Fruit fly (Drosophila melanogaster): Measurements from ENCODE around the gene Nelf-A.

Nelf-A gene

DNA sequence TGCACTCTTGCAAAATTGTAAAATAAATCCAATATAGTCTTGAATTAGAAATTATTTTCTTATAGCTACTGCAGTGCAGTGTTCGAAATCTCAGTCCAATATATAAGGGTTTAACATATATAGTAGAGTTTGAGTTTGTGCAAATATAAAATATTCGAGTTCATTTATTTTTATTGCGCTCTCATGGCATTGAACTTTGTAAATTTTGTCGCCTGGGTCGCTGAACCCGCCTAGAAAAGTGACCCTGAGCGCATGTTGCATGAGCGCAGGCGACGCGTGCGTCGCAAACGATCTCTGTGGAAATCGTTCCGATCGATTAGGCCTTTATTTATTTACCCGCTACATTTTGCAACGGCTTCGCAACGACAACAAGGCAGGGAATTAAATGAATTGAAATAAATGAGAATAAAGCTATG is 23.5 kb upstream of the Nelf-A start (continued):
- TF ChIP-seq NK7.1 (GFP tag; optimal IDR thresholded peaks at IDR 0.05) (no peak), CG12236 (GFP tag; optimal IDR thresholded peaks at IDR 0.05) (no peak), lab (GFP tag; optimal IDR thresholded peaks at IDR 0.05) (no peak), cato (GFP tag; optimal IDR thresholded peaks at IDR 0.05; ENCODE audit: borderline replicate concordance) (no peak), CG16779 (GFP tag; IDR thresholded peaks at IDR 0.05) (no peak), Sox102F (GFP tag; optimal IDR thresholded peaks at IDR 0.05) (peak; percentile 58), gsb (GFP tag; IDR thresholded peaks at IDR 0.05) (no peak), HmgZ (tag; optimal IDR thresholded peaks at IDR 0.05) (no peak), Stat92E (GFP tag; optimal IDR thresholded peaks at IDR 0.05) (no peak), CG14441 (GFP tag; IDR thresholded peaks at IDR 0.05) (peak; percentile 34; the same call in 1 of the 2 replicates), Bteb2 (GFP tag; optimal IDR thresholded peaks at IDR 0.05) (no peak), Ets65A (GFP tag) (no peak), CG9797 (GFP tag; optimal IDR thresholded peaks at IDR 0.05) (no peak), CHES-1-like (GFP tag; optimal IDR thresholded peaks at IDR 0.05) (no peak), CG1603 (tag; optimal IDR thresholded peaks at IDR 0.05) (peak; percentile 55), CG2712 (tag; optimal IDR thresholded peaks at IDR 0.05) (peak; percentile 46), CG18619 (GFP tag; optimal IDR thresholded peaks at IDR 0.05) (peak; percentile 42), Eip74EF (GFP tag; optimal IDR thresholded peaks at IDR 0.05) (no peak), shn (GFP tag; optimal IDR thresholded peaks at IDR 0.05) (peak; percentile 1), pb (GFP tag; optimal IDR thresholded peaks at IDR 0.05) (peak; percentile 16), Nf-YB (GFP tag; optimal IDR thresholded peaks at IDR 0.05) (no peak), slbo (GFP tag; IDR thresholded peaks at IDR 0.05) (peak; percentile 21; the same call in 1 of the 2 replicates), wdn (GFP tag; IDR thresholded peaks at IDR 0.05) (no peak), CG1792 (GFP tag; optimal IDR thresholded peaks at IDR 0.05) (no peak), CG7372 (GFP tag; IDR thresholded peaks at IDR 0.05) (no peak), CG15011 (GFP tag; optimal IDR thresholded peaks at IDR 0.05) (no peak), odd (GFP tag; optimal IDR thresholded peaks at IDR 0.05) (no peak), sqz (GFP tag; optimal IDR thresholded peaks at IDR 0.05) (no peak), CG3065 (GFP tag; optimal IDR thresholded peaks at IDR 0.05) (no peak), cwo (GFP tag; optimal IDR thresholded peaks at IDR 0.05) (no peak), Optix (GFP tag; IDR thresholded peaks at IDR 0.05) (0 out of 3 replicates have a peak, but pooled peaks have one; percentile 14), Meics (GFP tag; optimal IDR thresholded peaks at IDR 0.05) (no peak), CG30403 (GFP tag; optimal IDR thresholded peaks at IDR 0.05) (peak; percentile 50), CG11560 (tag; IDR thresholded peaks at IDR 0.05) (no peak), Side (GFP tag; optimal IDR thresholded peaks at IDR 0.05) (no peak), ci (GFP tag; IDR thresholded peaks at IDR 0.05) (no peak), Bdp1 (GFP tag; optimal IDR thresholded peaks at IDR 0.05) (peak; percentile 11), Elba2 (GFP tag; optimal IDR thresholded peaks at IDR 0.05) (no peak), E2f2 (GFP tag; IDR thresholded peaks at IDR 0.05) (peak; percentile 6; the same call in 1 of the 2 replicates), Fer1 (GFP tag; optimal IDR thresholded peaks at IDR 0.05) (no peak), CG12104 (GFP tag; optimal IDR thresholded peaks at IDR 0.05) (no peak), ATbp (GFP tag; optimal IDR thresholded peaks at IDR 0.05) (peak; percentile 52), salm (tag; optimal IDR thresholded peaks at IDR 0.05) (no peak), CG10959 (GFP tag; IDR thresholded peaks at IDR 0.05) (no peak), lbe (GFP tag; optimal IDR thresholded peaks at IDR 0.05) (no peak), sd (tag; optimal IDR thresholded peaks at IDR 0.05) (no peak), jumu (GFP tag; optimal IDR thresholded peaks at IDR 0.05) (no peak), twi (tag; optimal IDR thresholded peaks at IDR 0.05) (peak; percentile 8), gro (GFP tag; optimal IDR thresholded peaks at IDR 0.05) (no peak), kni (GFP tag; optimal IDR thresholded peaks at IDR 0.05) (no peak), Hsf (GFP tag; optimal IDR thresholded peaks at IDR 0.05) (peak; percentile 45), dysf (GFP tag; IDR thresholded peaks at IDR 0.05) (0 out of 3 replicates have a peak, but pooled peaks have one; percentile 6)
